Worm (Caenorhabditis elegans) whole organism, L3 larva: ENCODE data around the gene lips-5.

Experiments
- ZK546.5 ChIP-seq: sonication (generic microtip); optimal IDR thresholded peaks from 2 replicates; lab custom pipeline; 2017; ENCODE audit warnings: missing biosample characterization, missing genetic modification characterization
- aly-2 ChIP-seq: fragments of 150-350 bp; optimal IDR thresholded peaks from 2 replicates; lab custom pipeline; 2014; ENCODE audit warnings: missing biosample characterization, missing genetic modification characterization
- ama-1 ChIP-seq: fragments of 150-350 bp; optimal IDR thresholded peaks from 2 replicates; lab custom pipeline; 2018
- ceh-28 ChIP-seq: fragments of 150-350 bp; optimal IDR thresholded peaks from 2 replicates; lab custom pipeline; 2014; ENCODE audit warnings: missing biosample characterization, missing genetic modification reagents, missing genetic modification characterization
- ceh-9 ChIP-seq: sonication (generic microtip); optimal IDR thresholded peaks from 2 replicates; lab custom pipeline; 2018; ENCODE audit warnings: missing biosample characterization, missing genetic modification characterization
- egl-27 ChIP-seq: sonication (generic microtip); optimal IDR thresholded peaks from 4 replicates; lab custom pipeline; 2017; ENCODE audit warnings: missing biosample characterization, missing genetic modification reagents, missing genetic modification characterization
- egl-5 ChIP-seq: fragments of 150-350 bp; optimal IDR thresholded peaks from 2 replicates; lab custom pipeline; 2017; ENCODE audit warnings: missing biosample characterization, missing genetic modification reagents, missing genetic modification characterization, inconsistent platforms
- elt-1 ChIP-seq: fragments of 150-350 bp; optimal IDR thresholded peaks from 2 replicates; lab custom pipeline; 2014; ENCODE audit warnings: missing biosample characterization, missing genetic modification characterization
- elt-2 ChIP-seq: sonication (generic microtip); optimal IDR thresholded peaks from 2 replicates; lab custom pipeline; 2016; ENCODE audit warnings: missing genetic modification reagents, mild to moderate bottlenecking, missing genetic modification characterization, missing compliant biosample characterization
- elt-3 ChIP-seq, 3 experiments: fragments of 150-350 bp in 1 of 3; sonication (generic microtip) in 2 of 3; optimal IDR thresholded peaks; 2 replicates in 2 of 3; 4 replicates in 1 of 3; lab custom pipeline; 2014 to 2017; ENCODE audit warnings: missing biosample characterization in 3 of 3, missing genetic modification characterization in 3 of 3
- fkh-10 ChIP-seq: sonication (generic microtip); optimal IDR thresholded peaks from 2 replicates; lab custom pipeline; 2017; ENCODE audit warnings: missing biosample characterization, missing genetic modification reagents, missing genetic modification characterization
- fos-1 ChIP-seq: fragments of 150-350 bp; optimal IDR thresholded peaks from 2 replicates; lab custom pipeline; 2014; ENCODE audit warnings: missing biosample characterization, missing genetic modification characterization
- hmg-11 ChIP-seq: sonication (generic microtip); optimal IDR thresholded peaks from 2 replicates; lab custom pipeline; 2016; ENCODE audit warnings: missing genetic modification characterization, missing compliant biosample characterization
- jun-1 ChIP-seq: fragments of 150-350 bp; optimal IDR thresholded peaks from 2 replicates; lab custom pipeline; 2014; ENCODE audit warnings: missing biosample characterization, missing genetic modification reagents, missing genetic modification characterization
- lin-15B ChIP-seq: fragments of 150-350 bp; optimal IDR thresholded peaks from 2 replicates; lab custom pipeline; 2014; ENCODE audit warnings: missing biosample characterization, missing genetic modification characterization
- lin-39 ChIP-seq: fragments of 150-350 bp; optimal IDR thresholded peaks from 2 replicates; lab custom pipeline; 2018; ENCODE audit warnings: missing biosample characterization, missing genetic modification reagents, missing genetic modification characterization
- mml-1 ChIP-seq: fragments of 150-350 bp; sonication (generic microtip); optimal IDR thresholded peaks from 3 replicates; lab custom pipeline; 2014; ENCODE audit warnings: missing biosample characterization, missing genetic modification characterization
- nfya-1 ChIP-seq: sonication (generic microtip); optimal IDR thresholded peaks from 2 replicates; lab custom pipeline; 2017; ENCODE audit warnings: missing genetic modification characterization, mild to moderate bottlenecking, missing compliant biosample characterization, antibody characterized with exemption, moderate library complexity; ENCODE audit not compliant: insufficient read depth
- nhr-11 ChIP-seq: fragments of 150-350 bp; optimal IDR thresholded peaks from 2 replicates; lab custom pipeline; 2014; ENCODE audit warnings: missing biosample characterization, missing genetic modification characterization
- nhr-12 ChIP-seq: fragments of 150-350 bp; optimal IDR thresholded peaks from 2 replicates; lab custom pipeline; 2014; ENCODE audit warnings: missing biosample characterization, missing genetic modification characterization
- nhr-28 ChIP-seq: fragments of 150-350 bp; optimal IDR thresholded peaks from 2 replicates; lab custom pipeline; 2014; ENCODE audit warnings: missing biosample characterization, missing genetic modification characterization
- nhr-43 ChIP-seq: sonication (generic microtip); optimal IDR thresholded peaks from 2 replicates; lab custom pipeline; 2016; ENCODE audit warnings: mild to moderate bottlenecking, missing genetic modification characterization, missing compliant biosample characterization; ENCODE audit not compliant: poor library complexity, severe bottlenecking
- pha-4 ChIP-seq: fragments of 150-350 bp; optimal IDR thresholded peaks from 2 replicates; lab custom pipeline; 2014; ENCODE audit warnings: missing biosample characterization, missing genetic modification reagents, missing genetic modification characterization
- pqm-1 ChIP-seq: fragments of 150-350 bp; optimal IDR thresholded peaks from 2 replicates; lab custom pipeline; 2017; ENCODE audit warnings: missing biosample characterization, missing genetic modification characterization, inconsistent platforms
- sea-2 ChIP-seq: fragments of 150-350 bp; sonication (generic microtip); optimal IDR thresholded peaks from 4 replicates; lab custom pipeline; 2014; ENCODE audit warnings: missing biosample characterization, missing genetic modification reagents, missing genetic modification characterization
- skn-1 ChIP-seq: fragments of 150-350 bp; optimal IDR thresholded peaks from 2 replicates; lab custom pipeline; 2014; ENCODE audit warnings: missing biosample characterization, missing genetic modification characterization
- snpc-4 ChIP-seq: fragments of 150-350 bp; optimal IDR thresholded peaks from 2 replicates; lab custom pipeline; 2014; ENCODE audit warnings: missing biosample characterization, missing genetic modification characterization
- tbx-2 ChIP-seq: sonication (generic microtip); optimal IDR thresholded peaks from 2 replicates; lab custom pipeline; 2016; ENCODE audit warnings: mild to moderate bottlenecking, missing genetic modification characterization, missing compliant biosample characterization
- unc-62 ChIP-seq: fragments of 150-350 bp; sonication (generic microtip); optimal IDR thresholded peaks from 4 replicates; lab custom pipeline; 2014; ENCODE audit warnings: missing biosample characterization, missing genetic modification reagents, missing genetic modification characterization
- zag-1 ChIP-seq: fragments of 150-350 bp; optimal IDR thresholded peaks from 2 replicates; lab custom pipeline; 2014; ENCODE audit warnings: missing biosample characterization, missing genetic modification characterization
- ztf-11 ChIP-seq: fragments of 150-350 bp; optimal IDR thresholded peaks from 2 replicates; lab custom pipeline; 2014; ENCODE audit warnings: missing biosample characterization, missing genetic modification characterization

Gene lips-5

DNA sequence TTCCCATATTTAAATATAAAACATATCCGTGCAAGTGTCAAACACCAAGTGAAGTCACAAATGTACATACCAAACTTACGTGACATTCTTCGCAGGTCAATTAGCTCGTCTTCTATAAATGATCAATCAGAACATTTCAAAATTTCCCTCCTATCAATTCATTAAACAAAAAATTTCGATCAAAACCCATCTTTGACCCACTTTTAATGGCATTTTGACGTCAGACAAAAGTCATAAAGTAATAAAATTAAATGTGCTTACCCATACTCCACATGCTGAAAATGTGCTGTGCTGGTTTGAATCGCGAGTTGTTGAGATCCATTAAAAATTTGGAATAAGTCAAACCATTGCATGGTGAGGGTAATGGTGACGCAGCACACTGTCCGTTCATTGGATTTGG, 3.8 kb downstream of the lips-5 start:
- TF ChIP-seq elt-2 (peak; percentile 63), pqm-1 (tag; lab: Kevin White, UChicago) (peak; percentile 38), ztf-11 (tag; lab: Kevin White, UChicago) (no peak), jun-1 (no peak)

ce11 chrIV:11765507-11765906, 8.0 kb downstream of the lips-5 start:
- TF ChIP-seq mml-1 (tag; lab: Kevin White, UChicago) (no peak), nhr-28 (tag; lab: Kevin White, UChicago) (no peak), lin-39 (tag; lab: Kevin White, UChicago) (peak; percentile 57), skn-1 (tag; lab: Kevin White, UChicago) (peak; percentile 38), fkh-10 (peak; percentile 71), lin-15B (tag; lab: Kevin White, UChicago) (peak; percentile 40), nhr-11 (tag; lab: Kevin White, UChicago) (peak; percentile 4), zag-1 (tag; lab: Kevin White, UChicago) (no peak), hmg-11 (peak; percentile 57), nhr-43 (no peak), sea-2 (GFP tag; lab: Kevin White, UChicago) (peak; percentile 49), egl-5 (tag; lab: Kevin White, UChicago) (peak; percentile 57), nfya-1 (tag; lab: Kevin White, UChicago) (peak; percentile 57), ceh-28 (tag; lab: Kevin White, UChicago) (peak; percentile 82), snpc-4 (tag; lab: Kevin White, UChicago) (peak; percentile 18)

- TF ChIP-seq elt-2: peak; percentile 80
- peak; percentile 27 for TF ChIP-seq nfya-1 (tag; lab: Kevin White, UChicago)
- peak; percentile 68 for TF ChIP-seq pha-4 (tag; lab: Kevin White, UChicago)
- TF ChIP-seq fkh-10: no peak
- no peak for TF ChIP-seq unc-62
- peak; percentile 32 for TF ChIP-seq pqm-1 (tag; lab: Kevin White, UChicago)
Measured at ce11 chrIV:11760700-11761459, 12.7 kb downstream of the lips-5 start, which contains the start of gene T12A7.2. Gene T12A7.2, minus strand, starts transcription at chrIV:11761111.

DNA sequence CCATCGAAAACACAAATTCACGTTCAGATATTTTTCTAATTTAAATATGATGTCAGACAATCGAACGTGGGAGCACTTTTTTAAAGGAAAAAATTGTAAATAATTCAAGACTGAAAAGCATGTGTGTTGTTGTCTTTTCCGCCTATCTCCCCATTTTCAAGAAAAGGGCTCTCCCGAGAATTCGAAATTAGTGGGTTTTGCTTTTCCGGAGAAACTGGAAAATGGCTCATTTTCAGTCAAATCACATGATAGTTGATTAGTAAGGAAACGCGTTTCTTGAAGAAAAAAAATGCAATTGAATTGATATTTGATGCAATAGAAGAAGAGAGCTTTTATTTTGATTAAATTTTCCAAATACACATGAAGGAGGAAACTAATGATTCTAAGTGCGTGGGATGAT, 13.7 kb downstream of the lips-5 start:
- no peak for TF ChIP-seq egl-27 (tag; lab: Kevin White, UChicago)
- no peak for TF ChIP-seq tbx-2 (tag; lab: Kevin White, UChicago)
- TF ChIP-seq lin-15B (tag; lab: Kevin White, UChicago): no peak
- TF ChIP-seq sea-2 (GFP tag; lab: Kevin White, UChicago): no peak
- TF ChIP-seq nfya-1 (tag; lab: Kevin White, UChicago): no peak
- TF ChIP-seq pha-4 (tag; lab: Kevin White, UChicago): no peak
- TF ChIP-seq aly-2 (tag; lab: Kevin White, UChicago): no peak
- no peak for TF ChIP-seq ZK546.5 (tag; lab: Kevin White, UChicago)
- no peak for TF ChIP-seq ama-1
- no peak for TF ChIP-seq lin-39 (tag; lab: Kevin White, UChicago)
- TF ChIP-seq elt-3 (tag; optimal IDR thresholded peaks at IDR 0.05; lab: Kevin White, UChicago): no peak
- no peak for TF ChIP-seq mml-1 (tag; lab: Kevin White, UChicago)
- TF ChIP-seq pqm-1 (tag; lab: Kevin White, UChicago): no peak
- TF ChIP-seq fos-1: no peak
- TF ChIP-seq elt-1: no peak
- no peak for TF ChIP-seq ceh-9 (tag; lab: Kevin White, UChicago)

DNA sequence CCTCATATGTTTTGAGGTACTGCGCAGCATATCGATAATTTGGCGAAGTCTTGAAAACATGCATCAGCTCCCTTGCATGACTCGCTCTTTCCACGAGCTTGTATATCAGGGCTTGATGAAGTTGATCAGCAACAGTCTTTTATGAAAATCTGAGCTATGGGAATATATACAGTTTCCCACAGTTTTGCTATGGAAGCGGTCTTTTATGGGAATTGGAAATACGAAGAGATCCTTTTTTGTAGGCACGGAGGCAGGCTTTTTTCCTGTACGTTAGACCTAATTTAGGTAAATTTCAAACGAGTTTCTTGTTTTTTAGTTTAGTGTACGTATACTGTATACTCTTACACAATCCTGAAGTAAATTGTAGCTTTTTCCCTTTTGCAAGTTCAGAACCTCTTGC, 17.6 kb downstream of the lips-5 start, which contains the start of gene T12A7.9:
Gene T12A7.9, minus strand, starts transcription at position 101 of the 400 bp plus-strand sequence.
- TF ChIP-seq elt-2: peak; percentile 26
- no peak for TF ChIP-seq pqm-1 (tag; lab: Kevin White, UChicago)
- no peak for TF ChIP-seq nhr-12
- TF ChIP-seq, all 47 proteins: peak for 1
